Fruit fly (Drosophila melanogaster): ENCODE measurements around the gene Cyp4c3.
A peak's percentile ranks its signal among the peaks of the same experiment; 100 is the strongest.

The Cyp4c3 gene

DNA sequence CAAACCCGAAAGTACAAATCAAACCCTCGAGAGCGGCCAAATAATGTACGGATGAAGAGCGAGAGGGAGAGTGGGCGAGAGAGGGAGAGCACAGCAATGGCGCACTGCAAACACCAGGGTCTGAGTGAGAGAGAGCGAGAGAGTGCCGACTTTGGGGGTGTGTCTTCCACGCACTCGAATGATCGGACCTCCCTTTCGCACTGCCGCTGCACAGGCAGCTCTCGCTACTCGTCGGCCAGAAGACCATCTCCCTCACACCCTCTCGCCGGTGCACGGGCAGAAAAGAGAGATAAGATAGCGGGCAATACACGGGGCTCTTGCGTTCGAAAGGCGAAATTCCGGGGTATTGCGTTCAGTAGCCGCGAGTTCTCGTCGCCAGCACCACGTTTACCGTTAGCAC is 18.6 kb downstream of the Cyp4c3 start, which contains the start of gene Ptx1 (continued):
- TF ChIP-seq lola (GFP tag; optimal IDR thresholded peaks at IDR 0.05) (no peak), CG8924 (tag; optimal IDR thresholded peaks at IDR 0.05) (no peak), Xbp1 (GFP tag; optimal IDR thresholded peaks at IDR 0.05) (no peak), CG15011 (GFP tag; optimal IDR thresholded peaks at IDR 0.05) (no peak), CG13775 (GFP tag; optimal IDR thresholded peaks at IDR 0.05) (no peak), br (optimal IDR thresholded peaks at IDR 0.05) (no peak), cas (GFP tag; IDR thresholded peaks at IDR 0.05) (no peak), jing (GFP tag; optimal IDR thresholded peaks at IDR 0.05) (no peak), CG32767 (GFP tag; IDR thresholded peaks at IDR 0.05) (peak; percentile 62; the same call in 1 of the 2 replicates), kay (GFP tag; optimal IDR thresholded peaks at IDR 0.05) (no peak), kni (GFP tag; optimal IDR thresholded peaks at IDR 0.05) (peak; percentile 5), ara (GFP tag; IDR thresholded peaks at IDR 0.05) (0 out of 2 replicates have a peak, but pooled peaks have one; percentile 43), CG15269 (tag; optimal IDR thresholded peaks at IDR 0.05) (no peak), ase (GFP tag; IDR thresholded peaks at IDR 0.05) (no peak), Atf3 (GFP tag; optimal IDR thresholded peaks at IDR 0.05) (no peak), Nf-YB (GFP tag; optimal IDR thresholded peaks at IDR 0.05) (peak; percentile 98), hbn (GFP tag; IDR thresholded peaks at IDR 0.05; ENCODE audit: partially characterized antibody) (peak; percentile 44; the same call in 1 of the 2 replicates), Lhr (GFP tag; optimal IDR thresholded peaks at IDR 0.05) (no peak), ftz-f1 (GFP tag; optimal IDR thresholded peaks at IDR 0.05) (peak; percentile 69), CG2199 (GFP tag; IDR thresholded peaks at IDR 0.05) (peak; percentile 83; the same call in 1 of the 3 replicates), CG14014 (GFP tag; IDR thresholded peaks at IDR 0.05) (no peak), CG5245 (GFP tag; optimal IDR thresholded peaks at IDR 0.05) (no peak), nerfin-1 (tag; optimal IDR thresholded peaks at IDR 0.05) (peak; percentile 83), CG2889 (GFP tag; IDR thresholded peaks at IDR 0.05) (no peak), bab2 (GFP tag; optimal IDR thresholded peaks at IDR 0.05) (no peak), CG15073 (GFP tag; optimal IDR thresholded peaks at IDR 0.05) (no peak), CG2712 (tag; optimal IDR thresholded peaks at IDR 0.05) (peak; percentile 30), gfzf (GFP tag; optimal IDR thresholded peaks at IDR 0.05) (no peak), CG10267 (tag; optimal IDR thresholded peaks at IDR 0.05) (no peak), exex (tag; optimal IDR thresholded peaks at IDR 0.05) (no peak), pzg (GFP tag; optimal IDR thresholded peaks at IDR 0.05) (no peak), Dip2 (GFP tag; IDR thresholded peaks at IDR 0.05) (no peak), zfh1 (GFP tag; IDR thresholded peaks at IDR 0.05) (peak; percentile 60; the same call in 2 of the 3 replicates), yki (optimal IDR thresholded peaks at IDR 0.05) (peak; percentile 74), odd (GFP tag; optimal IDR thresholded peaks at IDR 0.05) (no peak), fru (optimal IDR thresholded peaks at IDR 0.05) (peak; percentile 63), Hand (GFP tag; optimal IDR thresholded peaks at IDR 0.05) (no peak), jumu (GFP tag; optimal IDR thresholded peaks at IDR 0.05) (no peak), CG14050 (GFP tag; IDR thresholded peaks at IDR 0.05) (no peak), CG15696 (tag; optimal IDR thresholded peaks at IDR 0.05) (no peak), luna (GFP tag; optimal IDR thresholded peaks at IDR 0.05) (no peak), wdn (GFP tag; IDR thresholded peaks at IDR 0.05) (no peak), bcd (GFP tag; optimal IDR thresholded peaks at IDR 0.05) (no peak), sens (GFP tag) (peak; percentile 63), Vsx1 (GFP tag; optimal IDR thresholded peaks at IDR 0.05) (no peak), CG1233 (GFP tag; optimal IDR thresholded peaks at IDR 0.05) (no peak), gce (GFP tag; IDR thresholded peaks at IDR 0.05) (no peak), CG11504 (tag; optimal IDR thresholded peaks at IDR 0.05) (no peak), Blimp-1 (GFP tag; optimal IDR thresholded peaks at IDR 0.05) (no peak), chinmo (GFP tag; IDR thresholded peaks at IDR 0.05; ENCODE audit: partially characterized antibody) (peak; percentile 92), BEAF-32 (GFP tag; optimal IDR thresholded peaks at IDR 0.05) (no peak), CG6175 (GFP tag; IDR thresholded peaks at IDR 0.05) (no peak)
